Worm (Caenorhabditis elegans) whole organism, L3 larva: Measurements from ENCODE around the gene smrc-1.

Experiments
- R02D3.7 ChIP-seq: fragments of 150-350 bp; optimal IDR thresholded peaks from 2 replicates; lab custom pipeline; 2014; ENCODE audit warnings: missing biosample characterization, missing genetic modification characterization
- ZK546.5 ChIP-seq: sonication (generic microtip); optimal IDR thresholded peaks from 2 replicates; lab custom pipeline; 2017; ENCODE audit warnings: missing biosample characterization, missing genetic modification characterization
- aly-2 ChIP-seq: fragments of 150-350 bp; optimal IDR thresholded peaks from 2 replicates; lab custom pipeline; 2014; ENCODE audit warnings: missing biosample characterization, missing genetic modification characterization
- ama-1 ChIP-seq: fragments of 150-350 bp; optimal IDR thresholded peaks from 2 replicates; lab custom pipeline; 2018
- ceh-16 ChIP-seq: sonication (generic microtip); optimal IDR thresholded peaks from 2 replicates; lab custom pipeline; 2017; ENCODE audit warnings: missing biosample characterization, missing genetic modification characterization
- ceh-28 ChIP-seq: fragments of 150-350 bp; optimal IDR thresholded peaks from 2 replicates; lab custom pipeline; 2014; ENCODE audit warnings: missing biosample characterization, missing genetic modification reagents, missing genetic modification characterization
- ceh-9 ChIP-seq: sonication (generic microtip); optimal IDR thresholded peaks from 2 replicates; lab custom pipeline; 2018; ENCODE audit warnings: missing biosample characterization, missing genetic modification characterization
- egl-5 ChIP-seq: fragments of 150-350 bp; optimal IDR thresholded peaks from 2 replicates; lab custom pipeline; 2017; ENCODE audit warnings: missing biosample characterization, missing genetic modification reagents, missing genetic modification characterization, inconsistent platforms
- elt-2 ChIP-seq: sonication (generic microtip); optimal IDR thresholded peaks from 2 replicates; lab custom pipeline; 2016; ENCODE audit warnings: missing genetic modification reagents, mild to moderate bottlenecking, missing genetic modification characterization, missing compliant biosample characterization
- elt-3 ChIP-seq, 3 experiments: fragments of 150-350 bp in 1 of 3; sonication (generic microtip) in 2 of 3; optimal IDR thresholded peaks; 2 replicates in 2 of 3; 4 replicates in 1 of 3; lab custom pipeline; 2014 to 2017; ENCODE audit warnings: missing biosample characterization in 3 of 3, missing genetic modification characterization in 3 of 3
- fkh-10 ChIP-seq: sonication (generic microtip); optimal IDR thresholded peaks from 2 replicates; lab custom pipeline; 2017; ENCODE audit warnings: missing biosample characterization, missing genetic modification reagents, missing genetic modification characterization
- hmg-11 ChIP-seq: sonication (generic microtip); optimal IDR thresholded peaks from 2 replicates; lab custom pipeline; 2016; ENCODE audit warnings: missing genetic modification characterization, missing compliant biosample characterization
- lin-15B ChIP-seq: fragments of 150-350 bp; optimal IDR thresholded peaks from 2 replicates; lab custom pipeline; 2014; ENCODE audit warnings: missing biosample characterization, missing genetic modification characterization
- lin-39 ChIP-seq: fragments of 150-350 bp; optimal IDR thresholded peaks from 2 replicates; lab custom pipeline; 2018; ENCODE audit warnings: missing biosample characterization, missing genetic modification reagents, missing genetic modification characterization
- lsy-12 ChIP-seq: sonication (generic microtip); optimal IDR thresholded peaks from 2 replicates; lab custom pipeline; 2016; ENCODE audit warnings: mild to moderate bottlenecking, missing genetic modification characterization, missing compliant biosample characterization
- mml-1 ChIP-seq: fragments of 150-350 bp; sonication (generic microtip); optimal IDR thresholded peaks from 3 replicates; lab custom pipeline; 2014; ENCODE audit warnings: missing biosample characterization, missing genetic modification characterization
- nfya-1 ChIP-seq: sonication (generic microtip); optimal IDR thresholded peaks from 2 replicates; lab custom pipeline; 2017; ENCODE audit warnings: missing genetic modification characterization, mild to moderate bottlenecking, missing compliant biosample characterization, antibody characterized with exemption, moderate library complexity; ENCODE audit not compliant: insufficient read depth
- nhr-11 ChIP-seq: fragments of 150-350 bp; optimal IDR thresholded peaks from 2 replicates; lab custom pipeline; 2014; ENCODE audit warnings: missing biosample characterization, missing genetic modification characterization
- nhr-12 ChIP-seq: fragments of 150-350 bp; optimal IDR thresholded peaks from 2 replicates; lab custom pipeline; 2014; ENCODE audit warnings: missing biosample characterization, missing genetic modification characterization
- nhr-23 ChIP-seq: fragments of 150-350 bp; optimal IDR thresholded peaks from 2 replicates; lab custom pipeline; 2014; ENCODE audit warnings: missing biosample characterization, missing genetic modification reagents, missing genetic modification characterization
- nhr-25 ChIP-seq: sonication (generic microtip); optimal IDR thresholded peaks from 2 replicates; lab custom pipeline; 2017; ENCODE audit warnings: missing biosample characterization, missing genetic modification characterization
- nhr-28 ChIP-seq: fragments of 150-350 bp; optimal IDR thresholded peaks from 2 replicates; lab custom pipeline; 2014; ENCODE audit warnings: missing biosample characterization, missing genetic modification characterization
- nhr-43 ChIP-seq: sonication (generic microtip); optimal IDR thresholded peaks from 2 replicates; lab custom pipeline; 2016; ENCODE audit warnings: mild to moderate bottlenecking, missing genetic modification characterization, missing compliant biosample characterization; ENCODE audit not compliant: poor library complexity, severe bottlenecking
- nhr-67 ChIP-seq: fragments of 150-350 bp; optimal IDR thresholded peaks from 2 replicates; lab custom pipeline; 2014; ENCODE audit warnings: missing biosample characterization, missing genetic modification characterization
- nhr-76 ChIP-seq: fragments of 150-350 bp; sonication (generic microtip); optimal IDR thresholded peaks from 5 replicates; lab custom pipeline; 2014; ENCODE audit warnings: missing biosample characterization, missing genetic modification characterization
- pha-4 ChIP-seq: fragments of 150-350 bp; optimal IDR thresholded peaks from 2 replicates; lab custom pipeline; 2014; ENCODE audit warnings: missing biosample characterization, missing genetic modification reagents, missing genetic modification characterization
- pqm-1 ChIP-seq: fragments of 150-350 bp; optimal IDR thresholded peaks from 2 replicates; lab custom pipeline; 2017; ENCODE audit warnings: missing biosample characterization, missing genetic modification characterization, inconsistent platforms
- skn-1 ChIP-seq: fragments of 150-350 bp; optimal IDR thresholded peaks from 2 replicates; lab custom pipeline; 2014; ENCODE audit warnings: missing biosample characterization, missing genetic modification characterization
- unc-39 ChIP-seq: sonication (generic microtip); optimal IDR thresholded peaks from 4 replicates; lab custom pipeline; 2017; ENCODE audit warnings: missing biosample characterization, missing genetic modification characterization
- zag-1 ChIP-seq: fragments of 150-350 bp; optimal IDR thresholded peaks from 2 replicates; lab custom pipeline; 2014; ENCODE audit warnings: missing biosample characterization, missing genetic modification characterization
- ztf-4 ChIP-seq: fragments of 150-350 bp; optimal IDR thresholded peaks from 2 replicates; lab custom pipeline; 2014; ENCODE audit warnings: missing biosample characterization, missing genetic modification characterization

smrc-1 gene

ce11 chrIII:6368524-6368923 is 22.2 kb upstream of the smrc-1 start:
- no peak for TF ChIP-seq nhr-67 (tag; lab: Kevin White, UChicago)
- no peak for TF ChIP-seq ZK546.5 (tag; lab: Kevin White, UChicago)
- no peak for TF ChIP-seq zag-1 (tag; lab: Kevin White, UChicago)
- TF ChIP-seq nhr-28 (tag; lab: Kevin White, UChicago), result no peak
- TF ChIP-seq mml-1 (tag; lab: Kevin White, UChicago), result no peak
- no peak for TF ChIP-seq egl-5 (tag; lab: Kevin White, UChicago)
- no peak for TF ChIP-seq fkh-10 (GFP tag; lab: Kevin White, UChicago)
- TF ChIP-seq pqm-1, result no peak
- no peak for TF ChIP-seq ztf-4

ce11 chrIII:6373850-6374474 is 16.8 kb upstream of the smrc-1 start:
- TF ChIP-seq elt-2 (tag; lab: Kevin White, UChicago), result peak; percentile 8
- no peak for TF ChIP-seq zag-1 (tag; lab: Kevin White, UChicago)

- TF ChIP-seq ceh-28 (tag; lab: Kevin White, UChicago), result peak; percentile 50
- peak; percentile 84 for TF ChIP-seq lin-39 (tag; lab: Kevin White, UChicago)
- peak; percentile 73 for TF ChIP-seq skn-1 (tag; lab: Kevin White, UChicago)
- peak; percentile 92 for TF ChIP-seq nhr-23 (tag; lab: Kevin White, UChicago)
- TF ChIP-seq R02D3.7 (tag; lab: Kevin White, UChicago), result peak; percentile 43
- TF ChIP-seq pqm-1, result peak; percentile 34
- no peak for TF ChIP-seq ceh-9 (tag; lab: Kevin White, UChicago)
- peak; percentile 82 for TF ChIP-seq nhr-25 (tag; lab: Kevin White, UChicago)
- peak; percentile 52 for TF ChIP-seq hmg-11 (tag; lab: Kevin White, UChicago)
- peak; percentile 51 for TF ChIP-seq elt-2 (tag; lab: Kevin White, UChicago)
- no peak for TF ChIP-seq aly-2 (tag; lab: Kevin White, UChicago)
- TF ChIP-seq nfya-1 (tag; lab: Kevin White, UChicago), result peak; percentile 97
- peak; percentile 78 for TF ChIP-seq nhr-43 (tag; lab: Kevin White, UChicago)
- peak; percentile 58 for TF ChIP-seq egl-5 (tag; lab: Kevin White, UChicago)
- peak; percentile 40 for TF ChIP-seq nhr-11 (tag; lab: Kevin White, UChicago)
- no peak for TF ChIP-seq lsy-12 (tag; lab: Kevin White, UChicago)
- TF ChIP-seq unc-39 (tag; lab: Kevin White, UChicago), result no peak
- peak; percentile 94 for TF ChIP-seq pha-4 (tag; lab: Kevin White, UChicago)
- TF ChIP-seq lin-15B (tag; lab: Kevin White, UChicago), result peak; percentile 83
Observed at ce11 chrIII:6374947-6375415, 15.8 kb upstream of the smrc-1 start, which contains the start of the genes rps-13 and nfx-1. Gene rps-13, minus strand, starts transcription at chrIII:6374997. Gene nfx-1, plus strand, starts transcription at chrIII:6375379.

ce11 chrIII:6379129-6379528 is 11.6 kb upstream of the smrc-1 start, which contains the start of gene C16A3.6:
Gene C16A3.6, plus strand, starts transcription at chrIII:6379212.
- TF ChIP-seq hmg-11 (tag; lab: Kevin White, UChicago), result peak; percentile 32
- TF ChIP-seq nfya-1 (tag; lab: Kevin White, UChicago), result peak; percentile 37
- peak; percentile 11 for TF ChIP-seq nhr-23 (tag; lab: Kevin White, UChicago)
- peak; percentile 40 for TF ChIP-seq pha-4 (tag; lab: Kevin White, UChicago)
- peak; percentile 14 for TF ChIP-seq elt-2 (tag; lab: Kevin White, UChicago)
- no peak for TF ChIP-seq nhr-12 (tag; lab: Kevin White, UChicago)
- no peak for TF ChIP-seq ztf-4
- TF ChIP-seq ama-1 (lab: Kevin White, UChicago), result peak; percentile 75

- TF ChIP-seq ceh-16 (no peak), lin-15B (tag; lab: Kevin White, UChicago) (no peak), zag-1 (tag; lab: Kevin White, UChicago) (no peak), nhr-76 (tag; lab: Kevin White, UChicago) (no peak), ceh-9 (tag; lab: Kevin White, UChicago) (no peak), lin-39 (tag; lab: Kevin White, UChicago) (no peak), elt-3 (tag; optimal IDR thresholded peaks at IDR 0.05; lab: Kevin White, UChicago) (no peak), pqm-1 (no peak), pha-4 (tag; lab: Kevin White, UChicago) (no peak)
Observed at ce11 chrIII:6380472-6380871, 10.3 kb upstream of the smrc-1 start, which contains the start of gene C16A3.5. Gene C16A3.5, plus strand, starts transcription at chrIII:6380772.
